Fruit fly (Drosophila melanogaster): ENCODE data around the gene cdi.

DNA sequence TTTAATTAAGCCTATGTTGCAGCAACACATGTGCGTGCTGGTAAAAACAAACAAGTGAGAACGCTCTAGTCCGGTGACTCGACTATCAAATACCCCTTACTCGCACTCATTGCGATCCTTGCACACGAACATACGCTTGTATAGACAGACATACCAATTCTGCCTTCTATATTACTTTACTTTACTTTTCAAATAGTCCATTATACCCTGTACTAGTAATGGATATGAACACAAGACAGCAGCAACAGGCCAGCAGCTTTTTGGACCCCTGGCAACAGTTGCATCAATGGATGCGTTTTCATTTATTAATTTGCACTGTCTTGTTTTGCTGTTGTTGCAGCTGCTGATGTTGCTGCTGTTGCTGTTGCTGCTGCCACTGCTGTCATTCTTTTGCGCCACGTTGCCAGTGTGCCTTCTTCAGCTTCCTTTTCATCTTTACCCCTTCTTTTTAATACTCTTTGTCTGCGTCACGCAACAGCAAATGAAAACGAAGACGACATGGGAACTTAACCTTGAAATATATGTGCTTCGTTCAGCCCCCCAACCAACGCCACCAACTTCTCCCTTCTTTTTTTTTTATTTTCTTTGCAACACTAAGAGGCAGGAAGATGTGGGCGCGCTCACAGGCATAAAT, 24.6 kb upstream of the cdi start:
- TF ChIP-seq Pif1B (GFP tag; optimal IDR thresholded peaks at IDR 0.05) (peak; percentile 87), CG12605 (GFP tag; IDR thresholded peaks at IDR 0.05) (peak; percentile 90), CG14655 (GFP tag; optimal IDR thresholded peaks at IDR 0.05) (peak; percentile 82), D1 (tag; optimal IDR thresholded peaks at IDR 0.05) (peak; percentile 28), CG10348 (GFP tag; IDR thresholded peaks at IDR 0.05) (peak; percentile 44), EcR (GFP tag; optimal IDR thresholded peaks at IDR 0.05) (peak; percentile 62), rn (GFP tag; IDR thresholded peaks at IDR 0.05) (peak; percentile 74)

Data from whole organism, pupa.